Fruit fly (Drosophila melanogaster): ENCODE results near the gene Blos4.

- TF ChIP-seq CG12605 (GFP tag; IDR thresholded peaks at IDR 0.05) (no peak), CG17806 (tag; optimal IDR thresholded peaks at IDR 0.05) (peak; percentile 39), EcR (GFP tag; optimal IDR thresholded peaks at IDR 0.05) (no peak), CG14655 (GFP tag; optimal IDR thresholded peaks at IDR 0.05) (peak; percentile 53), gl (tag; optimal IDR thresholded peaks at IDR 0.05) (no peak), Pif1A (GFP tag; optimal IDR thresholded peaks at IDR 0.05) (no peak), CG15710 (tag; optimal IDR thresholded peaks at IDR 0.05) (peak; percentile 41), CG13204 (GFP tag; optimal IDR thresholded peaks at IDR 0.05) (no peak), D1 (tag; optimal IDR thresholded peaks at IDR 0.05) (no peak), CG4496 (GFP tag; IDR thresholded peaks at IDR 0.05) (no peak), CG8301 (tag; optimal IDR thresholded peaks at IDR 0.05) (peak; percentile 13), fd96Ca (GFP tag; IDR thresholded peaks at IDR 0.05) (no peak), Pif1B (GFP tag; optimal IDR thresholded peaks at IDR 0.05) (no peak)
Measured at dm6 chr3L:10843273-10843672, 35.6 kb upstream of the Blos4 start.

Data from whole organism, pupa.